Worm (Caenorhabditis elegans) whole organism, mixed stage, embryonic: ENCODE measurements around the gene hach-1.

Experiments used
- lin-13 ChIP-seq: fragments of 150-350 bp; optimal IDR thresholded peaks from 2 replicates; lab custom pipeline; 2014; ENCODE audit warnings: missing biosample characterization, missing genetic modification characterization
- nhr-237 ChIP-seq: fragments of 150-350 bp; optimal IDR thresholded peaks from 2 replicates; lab custom pipeline; 2014; ENCODE audit warnings: missing biosample characterization, missing genetic modification characterization
- unc-62 ChIP-seq: fragments of 150-350 bp; optimal IDR thresholded peaks from 2 replicates; lab custom pipeline; 2014; ENCODE audit warnings: missing biosample characterization, missing genetic modification reagents, missing genetic modification characterization
- ztf-11 ChIP-seq: fragments of 150-350 bp; optimal IDR thresholded peaks from 2 replicates; lab custom pipeline; 2014; ENCODE audit warnings: missing biosample characterization, missing genetic modification characterization

DNA sequence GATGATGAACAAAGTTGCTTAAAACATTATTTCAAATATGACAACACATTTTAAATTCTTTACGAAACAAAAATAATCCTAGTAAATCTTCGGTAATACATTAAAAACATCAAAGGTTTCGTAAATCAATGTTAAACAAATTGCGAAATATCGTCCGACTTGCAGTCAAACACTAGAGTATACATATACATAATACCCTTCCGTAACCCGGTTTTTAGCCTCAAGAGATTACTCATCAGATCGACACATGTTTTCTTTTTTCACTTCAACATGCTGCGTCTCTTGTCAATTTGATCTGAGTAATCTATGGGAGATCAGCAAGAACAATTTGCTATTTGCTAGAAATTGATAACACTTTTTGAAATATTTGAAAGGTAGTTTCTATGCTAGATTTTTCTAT, 8.9 kb upstream of the hach-1 start:
- TF ChIP-seq lin-13 (tag; lab: Kevin White, UChicago) (no peak), unc-62 (GFP tag; lab: Kevin White, UChicago) (no peak), nhr-237 (tag; lab: Kevin White, UChicago) (no peak), ztf-11 (tag; lab: Kevin White, UChicago) (no peak)
